Worm (Caenorhabditis elegans) whole organism, mixed stage, embryonic: Measurements from ENCODE around the gene Y38E10A.22.

Experiments
- M03D4.4 ChIP-seq: sonication (generic microtip); optimal IDR thresholded peaks from 2 replicates; lab custom pipeline; 2017; ENCODE audit warnings: mild to moderate bottlenecking, missing genetic modification characterization, missing compliant biosample characterization
- bed-3 ChIP-seq: fragments of 200-800 bp; sonication (Bioruptor generic); optimal IDR thresholded peaks from 3 replicates; lab custom pipeline; 2018; ENCODE audit warnings: mild to moderate bottlenecking, missing genetic modification characterization, moderate library complexity, missing compliant biosample characterization
- blmp-1 ChIP-seq: fragments of 150-350 bp; optimal IDR thresholded peaks from 2 replicates; lab custom pipeline; 2014; ENCODE audit warnings: missing biosample characterization, missing genetic modification characterization
- ceh-39 ChIP-seq: fragments of 150-350 bp; optimal IDR thresholded peaks from 2 replicates; lab custom pipeline; 2014; ENCODE audit warnings: missing biosample characterization, missing genetic modification characterization
- ceh-43 ChIP-seq: fragments of 200-800 bp; sonication (Bioruptor generic); optimal IDR thresholded peaks from 2 replicates; lab custom pipeline; 2018; ENCODE audit warnings: mild to moderate bottlenecking, missing genetic modification characterization, moderate library complexity, missing compliant biosample characterization
- cnd-1 ChIP-seq: fragments of 200-800 bp; sonication (Bioruptor generic); optimal IDR thresholded peaks from 2 replicates; lab custom pipeline; 2018; ENCODE audit warnings: mild to moderate bottlenecking, missing genetic modification characterization, missing compliant biosample characterization
- drap-1 ChIP-seq: fragments of 200-800 bp; sonication (Bioruptor generic); optimal IDR thresholded peaks from 3 replicates; lab custom pipeline; 2018; ENCODE audit warnings: mild to moderate bottlenecking, missing genetic modification characterization, missing compliant biosample characterization
- elt-1 ChIP-seq: sonication (generic microtip); optimal IDR thresholded peaks from 2 replicates; lab custom pipeline; 2017; ENCODE audit warnings: missing genetic modification characterization, mild to moderate bottlenecking, missing compliant biosample characterization, antibody characterized with exemption, moderate library complexity, borderline replicate concordance; ENCODE audit not compliant: insufficient read depth
- elt-3 ChIP-seq: fragments of 150-350 bp; optimal IDR thresholded peaks from 2 replicates; lab custom pipeline; 2014; ENCODE audit warnings: missing biosample characterization, missing genetic modification characterization
- flh-1 ChIP-seq: fragments of 200-800 bp; sonication (Bioruptor generic); optimal IDR thresholded peaks from 2 replicates; lab custom pipeline; 2018; ENCODE audit warnings: mild to moderate bottlenecking, missing genetic modification characterization, moderate library complexity, missing compliant biosample characterization
- ham-2 ChIP-seq: fragments of 200-800 bp; sonication (Bioruptor generic); optimal IDR thresholded peaks from 2 replicates; lab custom pipeline; 2018; ENCODE audit warnings: mild to moderate bottlenecking, missing genetic modification characterization, missing compliant biosample characterization
- hlh-1 ChIP-seq: fragments of 150-350 bp; optimal IDR thresholded peaks from 2 replicates; lab custom pipeline; 2014; ENCODE audit warnings: missing biosample characterization, missing genetic modification reagents, missing genetic modification characterization
- lin-13 ChIP-seq: fragments of 150-350 bp; optimal IDR thresholded peaks from 2 replicates; lab custom pipeline; 2014; ENCODE audit warnings: missing biosample characterization, missing genetic modification characterization
- lin-32 ChIP-seq: fragments of 200-800 bp; sonication (Bioruptor generic); optimal IDR thresholded peaks from 2 replicates; lab custom pipeline; 2018; ENCODE audit warnings: mild to moderate bottlenecking, missing genetic modification characterization, missing compliant biosample characterization
- lsy-2 ChIP-seq: fragments of 150-350 bp; optimal IDR thresholded peaks from 2 replicates; lab custom pipeline; 2014; ENCODE audit warnings: missing biosample characterization, missing genetic modification characterization
- mab-5 ChIP-seq: fragments of 150-350 bp; optimal IDR thresholded peaks from 2 replicates; lab custom pipeline; 2014; ENCODE audit warnings: missing biosample characterization, missing genetic modification characterization
- mep-1 ChIP-seq: fragments of 150-350 bp; optimal IDR thresholded peaks from 2 replicates; lab custom pipeline; 2017; ENCODE audit warnings: missing biosample characterization, missing genetic modification reagents, missing genetic modification characterization, inconsistent platforms
- mls-2 ChIP-seq: sonication (generic microtip); optimal IDR thresholded peaks from 2 replicates; lab custom pipeline; 2016; ENCODE audit warnings: mild to moderate bottlenecking, missing genetic modification characterization, moderate library complexity, missing compliant biosample characterization
- nhr-2 ChIP-seq: fragments of 150-350 bp; optimal IDR thresholded peaks from 2 replicates; lab custom pipeline; 2014; ENCODE audit warnings: missing biosample characterization, missing genetic modification characterization
- nhr-237 ChIP-seq: fragments of 150-350 bp; optimal IDR thresholded peaks from 2 replicates; lab custom pipeline; 2014; ENCODE audit warnings: missing biosample characterization, missing genetic modification characterization
- nhr-28 ChIP-seq: fragments of 150-350 bp; optimal IDR thresholded peaks from 2 replicates; lab custom pipeline; 2014; ENCODE audit warnings: missing biosample characterization, missing genetic modification characterization
- nhr-76 ChIP-seq: sonication (generic microtip); optimal IDR thresholded peaks from 2 replicates; lab custom pipeline; 2017; ENCODE audit warnings: missing biosample characterization, missing genetic modification characterization
- pha-4 ChIP-seq: fragments of 150-350 bp; optimal IDR thresholded peaks from 2 replicates; lab custom pipeline; 2018; ENCODE audit warnings: missing biosample characterization, missing genetic modification reagents, missing genetic modification characterization
- sem-2 ChIP-seq: fragments of 200-800 bp; sonication (Bioruptor generic); optimal IDR thresholded peaks from 2 replicates; lab custom pipeline; 2018; ENCODE audit warnings: mild to moderate bottlenecking, missing genetic modification characterization, missing compliant biosample characterization
- snpc-4 ChIP-seq: fragments of 150-350 bp; optimal IDR thresholded peaks from 2 replicates; lab custom pipeline; 2014; ENCODE audit warnings: missing biosample characterization, missing genetic modification characterization
- sptf-1 ChIP-seq: sonication (generic microtip); optimal IDR thresholded peaks from 2 replicates; lab custom pipeline; 2017; ENCODE audit warnings: mild to moderate bottlenecking, missing genetic modification characterization, moderate library complexity, missing compliant biosample characterization
- tbx-8 ChIP-seq: fragments of 200-800 bp; sonication (Bioruptor generic); optimal IDR thresholded peaks from 2 replicates; lab custom pipeline; 2018; ENCODE audit warnings: mild to moderate bottlenecking, missing genetic modification characterization, moderate library complexity, missing compliant biosample characterization
- unc-120 ChIP-seq: sonication (generic microtip); optimal IDR thresholded peaks from 2 replicates; lab custom pipeline; 2017; ENCODE audit warnings: missing genetic modification characterization, missing compliant biosample characterization; ENCODE audit not compliant: poor library complexity, severe bottlenecking
- unc-39 ChIP-seq: fragments of 150-350 bp; optimal IDR thresholded peaks from 2 replicates; lab custom pipeline; 2014; ENCODE audit warnings: missing biosample characterization, missing genetic modification characterization
- unc-62 ChIP-seq: fragments of 150-350 bp; optimal IDR thresholded peaks from 2 replicates; lab custom pipeline; 2014; ENCODE audit warnings: missing biosample characterization, missing genetic modification reagents, missing genetic modification characterization
- zip-8 ChIP-seq: fragments of 150-350 bp; optimal IDR thresholded peaks from 2 replicates; lab custom pipeline; 2014; ENCODE audit warnings: missing biosample characterization, missing genetic modification characterization
- ztf-11 ChIP-seq: fragments of 150-350 bp; optimal IDR thresholded peaks from 2 replicates; lab custom pipeline; 2014; ENCODE audit warnings: missing biosample characterization, missing genetic modification characterization

Gene Y38E10A.22

DNA sequence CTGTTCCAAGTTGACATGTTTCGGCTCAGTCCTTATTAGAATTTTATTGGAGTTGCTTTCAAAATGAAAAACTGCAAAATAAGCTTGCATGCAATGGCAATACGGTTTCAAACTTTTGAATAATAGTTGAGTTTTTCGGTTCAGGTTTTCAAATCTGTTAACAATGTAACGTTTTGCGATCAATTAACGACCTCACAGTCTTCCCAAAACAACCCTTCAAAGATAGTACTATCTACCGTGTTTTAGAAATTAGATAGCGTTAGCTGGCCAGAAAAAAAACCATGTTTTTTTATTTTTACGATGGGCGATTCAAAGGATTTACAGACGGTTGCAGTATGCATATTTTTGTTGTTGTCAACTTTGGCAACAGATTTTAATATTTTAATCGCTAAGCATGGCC, 46.7 kb downstream of the Y38E10A.22 start, which contains the start of gene Y38E10A.34:
TSS of gene Y38E10A.34 (plus strand) at position 301 of the 400 bp plus-strand sequence.
- TF ChIP-seq ceh-43 (GFP tag; lab: Kevin White, UChicago) (no peak), tbx-8 (GFP tag; lab: Kevin White, UChicago) (no peak), lin-32 (GFP tag; lab: Kevin White, UChicago) (no peak), elt-3 (tag; lab: Kevin White, UChicago) (no peak), nhr-76 (no peak), elt-1 (tag; lab: Kevin White, UChicago) (no peak), mep-1 (tag; lab: Kevin White, UChicago) (no peak), hlh-1 (no peak), unc-62 (GFP tag; lab: Kevin White, UChicago) (no peak), pha-4 (no peak), mls-2 (tag; lab: Kevin White, UChicago) (no peak), sem-2 (GFP tag; lab: Kevin White, UChicago) (no peak), nhr-28 (tag; lab: Kevin White, UChicago) (no peak)

ce11 chrII:12629387-12629786, 48.2 kb downstream of the Y38E10A.22 start, which contains the start of gene Y38E10A.28:
TSS of gene Y38E10A.28 (plus strand) at chrII:12629687.
- TF ChIP-seq ceh-39, result no peak
- no peak for TF ChIP-seq lsy-2 (tag; lab: Kevin White, UChicago)
- no peak for TF ChIP-seq unc-120
- TF ChIP-seq lin-32 (GFP tag; lab: Kevin White, UChicago), result no peak

- TF ChIP-seq mab-5 (no peak), sptf-1 (tag; lab: Kevin White, UChicago) (no peak), ham-2 (GFP tag; lab: Kevin White, UChicago) (no peak), blmp-1 (tag; lab: Kevin White, UChicago) (no peak), sem-2 (GFP tag; lab: Kevin White, UChicago) (no peak), lin-32 (GFP tag; lab: Kevin White, UChicago) (no peak), snpc-4 (tag; lab: Kevin White, UChicago) (no peak), M03D4.4 (tag; lab: Kevin White, UChicago) (no peak), ceh-39 (no peak), cnd-1 (tag; lab: Kevin White, UChicago) (no peak), zip-8 (tag; lab: Kevin White, UChicago) (no peak), mls-2 (tag; lab: Kevin White, UChicago) (no peak), unc-39 (no peak)
- TF ChIP-seq, all 35 proteins: peak for 0
These were observed 49.0 kb downstream of the Y38E10A.22 start, which contains the start of gene nspe-5 for ce11 chrII:12628566-12628965. TSS of gene nspe-5 (plus strand) at chrII:12628866.

ce11 chrII:12626887-12627286, 50.7 kb downstream of the Y38E10A.22 start, which contains the start of gene nspe-7:
TSS of gene nspe-7 (plus strand) at chrII:12627187.
- TF ChIP-seq snpc-4 (tag; lab: Kevin White, UChicago), result no peak
- TF ChIP-seq lsy-2 (tag; lab: Kevin White, UChicago), result no peak
- no peak for TF ChIP-seq nhr-2 (tag; lab: Kevin White, UChicago)
- TF ChIP-seq unc-120, result no peak
- TF ChIP-seq tbx-8 (GFP tag; lab: Kevin White, UChicago), result no peak
- TF ChIP-seq elt-1 (tag; lab: Kevin White, UChicago), result no peak
- no peak for TF ChIP-seq cnd-1 (tag; lab: Kevin White, UChicago)
- no peak for TF ChIP-seq drap-1 (GFP tag; lab: Kevin White, UChicago)
- TF ChIP-seq mep-1 (tag; lab: Kevin White, UChicago), result no peak
- TF ChIP-seq lin-13 (tag; lab: Kevin White, UChicago), result no peak
- TF ChIP-seq, all 35 proteins: peak for 0

- no peak for TF ChIP-seq blmp-1 (tag; lab: Kevin White, UChicago)
- no peak for TF ChIP-seq drap-1 (GFP tag; lab: Kevin White, UChicago)
- TF ChIP-seq hlh-1, result no peak
- TF ChIP-seq unc-62 (GFP tag; lab: Kevin White, UChicago), result no peak
- no peak for TF ChIP-seq mls-2 (tag; lab: Kevin White, UChicago)
- TF ChIP-seq ztf-11 (tag; lab: Kevin White, UChicago), result no peak
- no peak for TF ChIP-seq nhr-2 (tag; lab: Kevin White, UChicago)
- TF ChIP-seq sptf-1 (tag; lab: Kevin White, UChicago), result no peak
- no peak for TF ChIP-seq flh-1 (GFP tag; lab: Kevin White, UChicago)
- no peak for TF ChIP-seq nhr-237 (tag; lab: Kevin White, UChicago)
- TF ChIP-seq unc-39, result no peak
- no peak for TF ChIP-seq nhr-28 (tag; lab: Kevin White, UChicago)
- TF ChIP-seq bed-3 (GFP tag; lab: Kevin White, UChicago), result no peak
These were observed 51.4 kb downstream of the Y38E10A.22 start for ce11 chrII:12626120-12626624.
